Fruit fly (Drosophila melanogaster) whole organism, embryonic: ENCODE results near the gene CG5969.

Experiments
- Aef1 ChIP-seq: fragments of 200-800 bp; sonication (Bioruptor generic); IDR thresholded peaks from 3 replicates; pipeline ENCODE4 v1.3.6; 2022; ENCODE audit warnings: missing biosample characterization, missing genetic modification characterization
- B-H1 ChIP-seq: fragments of 200-800 bp; sonication (Bioruptor generic); IDR thresholded peaks from 3 replicates; pipeline ENCODE4 v1.3.6; 2022; ENCODE audit warnings: missing biosample characterization, missing genetic modification characterization
- CG10321 ChIP-seq: fragments of 200-800 bp; sonication (Bioruptor generic); IDR thresholded peaks from 2 replicates; pipeline ENCODE4 v1.3.6; 2022; ENCODE audit warnings: missing biosample characterization, missing genetic modification characterization
- CG12769 ChIP-seq: fragments of 200-800 bp; sonication (Bioruptor generic); optimal IDR thresholded peaks from 2 replicates; lab custom pipeline; 2019; ENCODE audit warnings: missing biosample characterization, mild to moderate bottlenecking, missing genetic modification characterization, moderate library complexity
- CG14014 ChIP-seq: fragments of 200-800 bp; sonication (Bioruptor generic); IDR thresholded peaks from 2 replicates; pipeline ENCODE4 v1.3.6; 2022; ENCODE audit warnings: missing biosample characterization, missing genetic modification characterization
- CG16779 ChIP-seq: fragments of 200-800 bp; sonication (Bioruptor generic); IDR thresholded peaks from 2 replicates; pipeline ENCODE4 v1.3.6; 2022; ENCODE audit warnings: missing biosample characterization, missing genetic modification characterization
- CG1792 ChIP-seq: fragments of 200-800 bp; sonication (Bioruptor generic); optimal IDR thresholded peaks from 2 replicates; lab custom pipeline; 2016; ENCODE audit warnings: missing biosample characterization, missing genetic modification characterization
- CG18764 ChIP-seq: fragments of 200-800 bp; sonication (Bioruptor generic); optimal IDR thresholded peaks from 3 replicates; lab custom pipeline; 2016; ENCODE audit warnings: missing biosample characterization, missing genetic modification characterization
- CG30431 ChIP-seq: fragments of 200-800 bp; sonication (Bioruptor generic); optimal IDR thresholded peaks from 2 replicates; lab custom pipeline; 2017; ENCODE audit warnings: missing biosample characterization, missing genetic modification characterization
- CG31224 ChIP-seq: fragments of 200-800 bp; sonication (Bioruptor generic); IDR thresholded peaks from 2 replicates; pipeline ENCODE4 v1.3.6; 2022; ENCODE audit warnings: missing biosample characterization, missing genetic modification characterization
- CG32532 ChIP-seq: fragments of 200-800 bp; sonication (Bioruptor generic); IDR thresholded peaks from 2 replicates; pipeline ENCODE4 v1.3.6; 2022; ENCODE audit warnings: missing biosample characterization, missing genetic modification characterization
- CG43689 ChIP-seq: fragments of 200-800 bp; sonication (Bioruptor generic); IDR thresholded peaks from 2 replicates; pipeline ENCODE4 v1.3.6; 2022; ENCODE audit warnings: missing biosample characterization, missing genetic modification characterization
- CG4854 ChIP-seq: fragments of 200-800 bp; sonication (Bioruptor generic); optimal IDR thresholded peaks from 2 replicates; lab custom pipeline; 2016; ENCODE audit warnings: missing biosample characterization, missing genetic modification characterization, inconsistent platforms
- CG6254 ChIP-seq: fragments of 200-800 bp; sonication (Bioruptor generic); optimal IDR thresholded peaks from 3 replicates; lab custom pipeline; 2017; ENCODE audit warnings: mild to moderate bottlenecking, missing biosample characterization, missing genetic modification reagents, missing genetic modification characterization
- CG6272 ChIP-seq: fragments of 200-800 bp; sonication (Bioruptor generic); IDR thresholded peaks from 2 replicates; pipeline ENCODE4 v1.3.6; 2022; ENCODE audit warnings: missing biosample characterization, missing genetic modification characterization
- CG6765 ChIP-seq: fragments of 200-800 bp; sonication (Bioruptor generic); optimal IDR thresholded peaks from 3 replicates; lab custom pipeline; 2017; ENCODE audit warnings: missing biosample characterization, mild to moderate bottlenecking, missing genetic modification characterization
- CG6813 ChIP-seq: fragments of 200-800 bp; sonication (Bioruptor generic); optimal IDR thresholded peaks from 2 replicates; lab custom pipeline; 2017; ENCODE audit warnings: missing biosample characterization, missing genetic modification characterization, mild to moderate bottlenecking, moderate library complexity, missing genetic modification reagents
- CG7928 ChIP-seq: fragments of 200-800 bp; sonication (Bioruptor generic); optimal IDR thresholded peaks from 2 replicates; lab custom pipeline; 2017; ENCODE audit warnings: missing biosample characterization, mild to moderate bottlenecking, missing genetic modification characterization
- CG7987 ChIP-seq: fragments of 200-800 bp; sonication (Bioruptor generic); optimal IDR thresholded peaks from 2 replicates; lab custom pipeline; 2018; ENCODE audit warnings: missing biosample characterization, mild to moderate bottlenecking, missing genetic modification characterization, moderate library complexity
- CG9437 ChIP-seq: fragments of 200-800 bp; sonication (Bioruptor generic); optimal IDR thresholded peaks from 2 replicates; lab custom pipeline; 2018; ENCODE audit warnings: missing biosample characterization, mild to moderate bottlenecking, missing genetic modification characterization
- CTCF ChIP-seq: fragments of 200-800 bp; sonication (Bioruptor generic); optimal IDR thresholded peaks from 2 replicates; lab custom pipeline; 2017; ENCODE audit warnings: missing biosample characterization, mild to moderate bottlenecking, missing genetic modification characterization, moderate library complexity
- ERR ChIP-seq: fragments of 200-800 bp; sonication (Bioruptor generic); optimal IDR thresholded peaks from 2 replicates; lab custom pipeline; 2016; ENCODE audit warnings: missing biosample characterization, missing genetic modification characterization
- Eip74EF ChIP-seq, 2 experiments: fragments of 200-800 bp in 1 of 2; fragments of >200 bp in 1 of 2; sonication (Bioruptor generic) in 1 of 2; optimal IDR thresholded peaks; 2 replicates each; lab custom pipeline; 2017 to 2019; ENCODE audit warnings: missing biosample characterization in 2 of 2, missing genetic modification characterization in 2 of 2, mild to moderate bottlenecking in 1 of 2, moderate library complexity in 1 of 2
- Hr78 ChIP-seq, 2 experiments: fragments of 200-800 bp in 1 of 2; fragments of >200 bp in 1 of 2; sonication (Bioruptor generic) in 1 of 2; optimal IDR thresholded peaks; 2 replicates each; lab custom pipeline; 2017 to 2019; ENCODE audit warnings: missing biosample characterization in 2 of 2, missing genetic modification characterization in 2 of 2, mild to moderate bottlenecking in 1 of 2, moderate library complexity in 1 of 2
- Hsf ChIP-seq: fragments of 200-800 bp; sonication (Bioruptor generic); optimal IDR thresholded peaks from 3 replicates; lab custom pipeline; 2016; ENCODE audit warnings: missing biosample characterization, missing genetic modification characterization
- NK7.1 ChIP-seq: fragments of 200-800 bp; sonication (Bioruptor generic); optimal IDR thresholded peaks from 3 replicates; lab custom pipeline; 2016; ENCODE audit warnings: missing biosample characterization, missing genetic modification characterization
- Oaz ChIP-seq: fragments of 200-800 bp; sonication (Bioruptor generic); IDR thresholded peaks from 2 replicates; pipeline ENCODE4 v1.3.6; 2022; ENCODE audit warnings: missing biosample characterization, missing genetic modification characterization
- Oli ChIP-seq: fragments of 200-800 bp; sonication (Bioruptor generic); optimal IDR thresholded peaks from 2 replicates; lab custom pipeline; 2018; ENCODE audit warnings: missing biosample characterization, mild to moderate bottlenecking, missing genetic modification characterization, moderate library complexity
- Xrp1 ChIP-seq: fragments of 200-800 bp; sonication (Bioruptor generic); IDR thresholded peaks from 2 replicates; pipeline ENCODE4 v1.3.6; 2022; ENCODE audit warnings: missing biosample characterization, missing genetic modification characterization
- YL-1 ChIP-seq: fragments of 200-800 bp; sonication (Bioruptor generic); optimal IDR thresholded peaks from 3 replicates; lab custom pipeline; 2017; ENCODE audit warnings: missing biosample characterization, mild to moderate bottlenecking, missing genetic modification characterization
- abd-A ChIP-seq: fragments of 200-800 bp; sonication (Bioruptor generic); optimal IDR thresholded peaks from 3 replicates; lab custom pipeline; 2019; ENCODE audit warnings: missing biosample characterization, mild to moderate bottlenecking, missing genetic modification characterization, moderate library complexity
- al ChIP-seq: fragments of 200-800 bp; sonication (Bioruptor generic); IDR thresholded peaks from 2 replicates; pipeline ENCODE4 v1.3.6; 2022; ENCODE audit warnings: missing biosample characterization, missing genetic modification characterization
- ato ChIP-seq: fragments of 200-800 bp; sonication (Bioruptor generic); IDR thresholded peaks from 2 replicates; pipeline ENCODE4 v1.3.6; 2022; ENCODE audit warnings: missing biosample characterization, missing genetic modification characterization; ENCODE audit not compliant: partially characterized antibody
- chinmo ChIP-seq: fragments of 200-800 bp; sonication (Bioruptor generic); IDR thresholded peaks from 4 replicates; pipeline ENCODE4 v1.3.6; 2022; ENCODE audit warnings: missing biosample characterization, missing genetic modification characterization; ENCODE audit not compliant: partially characterized antibody
- crc ChIP-seq: fragments of 200-800 bp; sonication (Bioruptor generic); optimal IDR thresholded peaks from 2 replicates; lab custom pipeline; 2016; ENCODE audit warnings: missing biosample characterization, missing genetic modification characterization
- danr ChIP-seq: fragments of 200-800 bp; sonication (Bioruptor generic); IDR thresholded peaks from 2 replicates; pipeline ENCODE4 v1.3.6; 2022; ENCODE audit warnings: missing biosample characterization, missing genetic modification characterization
- dmrt99B ChIP-seq: fragments of 200-800 bp; sonication (Bioruptor generic); optimal IDR thresholded peaks from 2 replicates; lab custom pipeline; 2018; ENCODE audit warnings: missing biosample characterization, mild to moderate bottlenecking, missing genetic modification characterization, moderate library complexity
- en ChIP-seq: fragments of 200-800 bp; sonication (Bioruptor generic); optimal IDR thresholded peaks from 2 replicates; lab custom pipeline; 2016; ENCODE audit warnings: missing biosample characterization, missing genetic modification characterization
- fd64A ChIP-seq: fragments of 200-800 bp; sonication (Bioruptor generic); optimal IDR thresholded peaks from 3 replicates; lab custom pipeline; 2018; ENCODE audit warnings: missing biosample characterization, mild to moderate bottlenecking, missing genetic modification characterization
- kni ChIP-seq: fragments of 200-800 bp; sonication (Bioruptor generic); optimal IDR thresholded peaks from 3 replicates; lab custom pipeline; 2017; ENCODE audit warnings: mild to moderate bottlenecking, missing biosample characterization, missing genetic modification reagents, missing genetic modification characterization
- lilli ChIP-seq: fragments of 200-800 bp; sonication (Bioruptor generic); optimal IDR thresholded peaks from 3 replicates; lab custom pipeline; 2016; ENCODE audit warnings: missing biosample characterization, missing genetic modification characterization
- mld ChIP-seq: fragments of 200-800 bp; sonication (Bioruptor generic); IDR thresholded peaks from 3 replicates; pipeline ENCODE4 v1.3.6; 2022; ENCODE audit warnings: missing biosample characterization, missing genetic modification characterization; ENCODE audit not compliant: partially characterized antibody
- org-1 ChIP-seq: fragments of 200-800 bp; sonication (Bioruptor generic); optimal IDR thresholded peaks from 2 replicates; lab custom pipeline; 2017; ENCODE audit warnings: missing biosample characterization, missing genetic modification characterization
- pnt ChIP-seq: fragments of 200-800 bp; sonication (Bioruptor generic); optimal IDR thresholded peaks from 3 replicates; lab custom pipeline; 2016; ENCODE audit warnings: missing biosample characterization, missing genetic modification characterization
- pros ChIP-seq: fragments of 200-800 bp; sonication (Bioruptor generic); optimal IDR thresholded peaks from 3 replicates; lab custom pipeline; 2019; ENCODE audit warnings: missing biosample characterization, mild to moderate bottlenecking, missing genetic modification characterization, moderate library complexity
- seq ChIP-seq: fragments of 200-800 bp; sonication (Bioruptor generic); IDR thresholded peaks from 2 replicates; pipeline ENCODE4 v1.3.6; 2022; ENCODE audit warnings: missing biosample characterization, missing genetic modification characterization
- trem ChIP-seq: fragments of 200-800 bp; optimal IDR thresholded peaks from 3 replicates; lab custom pipeline; 2019; ENCODE audit warnings: missing biosample characterization, mild to moderate bottlenecking, missing genetic modification characterization, moderate library complexity
- unpg ChIP-seq: fragments of 200-800 bp; sonication (Bioruptor generic); optimal IDR thresholded peaks from 3 replicates; lab custom pipeline; 2018; ENCODE audit warnings: missing biosample characterization, mild to moderate bottlenecking, missing genetic modification characterization, moderate library complexity
- wek ChIP-seq: fragments of 200-800 bp; sonication (Bioruptor generic); optimal IDR thresholded peaks from 3 replicates; lab custom pipeline; 2018; ENCODE audit warnings: missing biosample characterization, mild to moderate bottlenecking, missing genetic modification characterization, moderate library complexity

The CG5969 gene

dm6 chr3L:20444815-20445519 lies 28.6 kb upstream of the CG5969 start (continued):
- TF ChIP-seq CG6765 (peak; percentile 65), CG6813 (GFP tag; lab: Kevin White, UChicago) (peak; percentile 85), CG32532 (GFP tag; lab: Robert Waterston, UW) (peak; percentile 93), Oaz (peak; percentile 85), CG9437 (GFP tag; lab: Kevin White, UChicago) (peak; percentile 82), CG4854 (GFP tag; lab: Kevin White, UChicago) (peak; percentile 41), Aef1 (GFP tag; lab: Robert Waterston, UW) (peak; percentile 84), CG1792 (GFP tag; lab: Kevin White, UChicago) (no peak), CG7928 (GFP tag; lab: Kevin White, UChicago) (peak; percentile 52), CG6272 (GFP tag; lab: Robert Waterston, UW) (peak; percentile 79), CTCF (GFP tag; lab: Kevin White, UChicago) (peak; percentile 28), al (peak; percentile 84), Oli (tag; lab: Kevin White, UChicago) (peak; percentile 86), ato (GFP tag; lab: Robert Waterston, UW) (no peak), seq (GFP tag; lab: Robert Waterston, UW) (peak; percentile 90), en (GFP tag; lab: Kevin White, UChicago) (no peak), Hr78 (GFP tag; optimal IDR thresholded peaks at IDR 0.05; lab: Kevin White, UChicago) (peak in 1 of 2 experiments; percentile 33), B-H1 (GFP tag; lab: Robert Waterston, UW) (peak; percentile 88), Eip74EF (GFP tag; optimal IDR thresholded peaks at IDR 0.05; lab: Kevin White, UChicago) (peak in 1 of 2 experiments; percentile 78), CG31224 (GFP tag; lab: Robert Waterston, UW) (peak; percentile 75), CG18764 (GFP tag; lab: Kevin White, UChicago) (peak; percentile 69), pnt (GFP tag; lab: Kevin White, UChicago) (no peak), dmrt99B (peak; percentile 91), YL-1 (GFP tag; lab: Kevin White, UChicago) (peak; percentile 34), unpg (GFP tag; lab: Kevin White, UChicago) (peak; percentile 93), ERR (GFP tag; lab: Kevin White, UChicago) (no peak), CG14014 (GFP tag; lab: Robert Waterston, UW) (peak; percentile 88), lilli (peak; percentile 74), CG30431 (GFP tag; lab: Kevin White, UChicago) (peak; percentile 65), kni (GFP tag; lab: Kevin White, UChicago) (no peak), trem (tag; lab: Kevin White, UChicago) (peak; percentile 71), danr (GFP tag; lab: Robert Waterston, UW) (peak; percentile 66; the same call in 1 of the 2 replicates), CG16779 (peak; percentile 61; the same call in 1 of the 2 replicates), fd64A (GFP tag; lab: Kevin White, UChicago) (peak; percentile 68), Hsf (peak; percentile 58), CG12769 (tag; lab: Kevin White, UChicago) (peak; percentile 85), abd-A (tag; lab: Kevin White, UChicago) (no peak), NK7.1 (no peak), chinmo (GFP tag; lab: Robert Waterston, UW) (no peak), Xrp1 (peak; percentile 93), org-1 (peak; percentile 74), crc (GFP tag; lab: Kevin White, UChicago) (no peak), mld (GFP tag; lab: Robert Waterston, UW) (no peak), wek (peak; percentile 49), CG10321 (GFP tag; lab: Robert Waterston, UW) (peak; percentile 24; the same call in 1 of the 2 replicates), pros (GFP tag; lab: Kevin White, UChicago) (no peak), CG6254 (GFP tag; lab: Kevin White, UChicago) (peak; percentile 84), CG7987 (GFP tag; lab: Kevin White, UChicago) (peak; percentile 64), CG43689 (peak; percentile 76)
